Worm (Caenorhabditis elegans): Measurements from ENCODE around the gene ref-2.

Gene ref-2

DNA sequence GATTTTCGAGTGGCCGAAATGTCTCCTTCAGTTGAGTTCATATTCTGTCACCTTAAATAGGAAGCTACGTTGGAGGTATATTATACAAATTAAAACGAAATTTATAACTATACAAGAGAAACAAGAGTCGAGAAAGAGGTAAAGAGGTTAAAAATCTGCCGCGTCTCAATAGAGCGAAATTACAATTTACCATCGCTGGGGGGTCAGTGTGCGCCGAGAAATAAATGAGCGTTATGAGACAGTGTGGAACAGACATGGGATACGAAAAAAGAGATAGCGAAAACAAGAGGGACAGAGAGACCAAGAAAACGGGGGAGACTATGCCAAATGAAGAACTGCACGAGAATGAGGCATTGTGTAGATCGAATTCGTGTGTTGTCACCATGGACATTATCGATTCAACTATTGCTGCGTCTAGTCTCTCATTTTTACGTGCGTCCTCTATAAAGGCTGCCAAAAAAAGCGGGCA, 43.9 kb downstream of the ref-2 start, which contains the start of gene ZK154.5 (continued):
- TF ChIP-seq mel-28 (tag; optimal IDR thresholded peaks at IDR 0.05; ENCODE audit: borderline replicate concordance) (no peak), attf-3 (GFP tag; conservative IDR thresholded peaks at IDR 0.05) (no peak), rcor-1 (GFP tag; IDR thresholded peaks at IDR 0.05) (0 out of 2 replicates have a peak, but pooled peaks have one; percentile 16), ztf-6 (GFP tag; IDR thresholded peaks at IDR 0.05) (no peak), nfya-1 (tag; optimal IDR thresholded peaks at IDR 0.05; ENCODE audit: borderline replicate concordance, insufficient read depth) (no peak), sdz-38 (tag; optimal IDR thresholded peaks at IDR 0.05) (no peak), snpc-3.4 (tag; optimal IDR thresholded peaks at IDR 0.05) (no peak), lin-40 (tag; optimal IDR thresholded peaks at IDR 0.05) (no peak), nfya-2 (GFP tag; IDR thresholded peaks at IDR 0.05) (no peak), sptf-2 (GFP tag; optimal IDR thresholded peaks at IDR 0.05) (no peak), F33H1.4 (GFP tag; IDR thresholded peaks at IDR 0.05) (no peak), repo-1 (tag; optimal IDR thresholded peaks at IDR 0.05) (no peak), C06A6.2 (GFP tag; conservative IDR thresholded peaks at IDR 0.05) (no peak), tlf-1 (GFP tag; optimal IDR thresholded peaks at IDR 0.05) (no peak), zfh-2 (GFP tag; conservative IDR thresholded peaks at IDR 0.05) (no peak), B0261.1 (tag; optimal IDR thresholded peaks at IDR 0.05) (no peak), cebp-1 (GFP tag; IDR thresholded peaks at IDR 0.05) (no peak), cebp-1 (tag; optimal IDR thresholded peaks at IDR 0.05) (peak; percentile 63), chd-7 (tag; optimal IDR thresholded peaks at IDR 0.05) (no peak), mes-4 (tag; optimal IDR thresholded peaks at IDR 0.05) (no peak), sea-2 (GFP tag; IDR thresholded peaks at IDR 0.05) (no peak), dpff-1 (tag; optimal IDR thresholded peaks at IDR 0.05) (no peak), bed-2 (GFP tag; IDR thresholded peaks at IDR 0.05) (no peak), snpc-1.3 (tag; optimal IDR thresholded peaks at IDR 0.05; ENCODE audit: insufficient read depth) (no peak), K12H6.12 (tag; optimal IDR thresholded peaks at IDR 0.05) (no peak), lsl-1 (GFP tag; optimal IDR thresholded peaks at IDR 0.05) (no peak), lir-1 (GFP tag; conservative IDR thresholded peaks at IDR 0.05) (no peak), ceh-100 (GFP tag; IDR thresholded peaks at IDR 0.05) (no peak), Y95B8A.8 (GFP tag; IDR thresholded peaks at IDR 0.05) (no peak), Y53F4B.3 (GFP tag; IDR thresholded peaks at IDR 0.05) (no peak), madf-3 (GFP tag; IDR thresholded peaks at IDR 0.05) (no peak), cebp-2 (GFP tag; IDR thresholded peaks at IDR 0.05) (no peak), B0336.3 (GFP tag; IDR thresholded peaks at IDR 0.05) (no peak), ceh-91 (GFP tag; IDR thresholded peaks at IDR 0.05) (no peak), ztf-18 (tag; optimal IDR thresholded peaks at IDR 0.05) (no peak), B0019.2 (GFP tag; conservative IDR thresholded peaks at IDR 0.05) (no peak), let-607 (tag; optimal IDR thresholded peaks at IDR 0.05) (peak; percentile 40 to 54), madf-8 (GFP tag; conservative IDR thresholded peaks at IDR 0.05) (no peak), die-1 (tag; optimal IDR thresholded peaks at IDR 0.05) (no peak), efl-1 (GFP tag; optimal IDR thresholded peaks at IDR 0.05) (no peak), nhr-120 (GFP tag; IDR thresholded peaks at IDR 0.05) (no peak), akir-1 (GFP tag; optimal IDR thresholded peaks at IDR 0.05) (no peak), Y67H2A.10 (GFP tag; conservative IDR thresholded peaks at IDR 0.05) (no peak), Y53G8AR.9 (GFP tag; conservative IDR thresholded peaks at IDR 0.05) (no peak), ceh-27 (GFP tag; optimal IDR thresholded peaks at IDR 0.05) (peak; percentile 31), hmg-1.2 (GFP tag; IDR thresholded peaks at IDR 0.05) (peak; percentile 89), hsf-1 (GFP tag; IDR thresholded peaks at IDR 0.05) (no peak), Y56A3A.18 (GFP tag; IDR thresholded peaks at IDR 0.05) (no peak), ztf-3 (GFP tag; optimal IDR thresholded peaks at IDR 0.05) (no peak)
